Fruit fly (Drosophila melanogaster) whole organism, embryonic: ENCODE measurements around the gene Srp19.

Experiments
- Adf1 ChIP-seq: fragments of 200-800 bp; sonication (Bioruptor generic); IDR thresholded peaks from 2 replicates; pipeline ENCODE4 v1.3.6; 2022; ENCODE audit warnings: missing biosample characterization, missing genetic modification characterization
- Aef1 ChIP-seq: fragments of 200-800 bp; sonication (Bioruptor generic); IDR thresholded peaks from 3 replicates; pipeline ENCODE4 v1.3.6; 2022; ENCODE audit warnings: missing biosample characterization, missing genetic modification characterization
- Asciz ChIP-seq: fragments of 200-800 bp; sonication (Bioruptor generic); optimal IDR thresholded peaks from 2 replicates; lab custom pipeline; 2017; ENCODE audit warnings: missing biosample characterization, mild to moderate bottlenecking, missing genetic modification characterization, missing genetic modification reagents
- BtbVII ChIP-seq: fragments of 200-800 bp; sonication (Bioruptor generic); optimal IDR thresholded peaks from 3 replicates; lab custom pipeline; 2017; ENCODE audit warnings: missing biosample characterization, mild to moderate bottlenecking, missing genetic modification characterization
- CG10366 ChIP-seq: fragments of 200-800 bp; sonication (Bioruptor generic); IDR thresholded peaks from 2 replicates; pipeline ENCODE4 v1.3.6; 2022; ENCODE audit warnings: missing biosample characterization, missing genetic modification characterization
- CG12391 ChIP-seq: fragments of 200-800 bp; sonication (Bioruptor generic); optimal IDR thresholded peaks from 3 replicates; lab custom pipeline; 2018; ENCODE audit warnings: missing biosample characterization, mild to moderate bottlenecking, missing genetic modification characterization, moderate library complexity
- CG12769 ChIP-seq: fragments of 200-800 bp; sonication (Bioruptor generic); optimal IDR thresholded peaks from 2 replicates; lab custom pipeline; 2019; ENCODE audit warnings: missing biosample characterization, mild to moderate bottlenecking, missing genetic modification characterization, moderate library complexity
- CG12942 ChIP-seq: fragments of 200-800 bp; sonication (Bioruptor generic); optimal IDR thresholded peaks from 3 replicates; lab custom pipeline; 2016; ENCODE audit warnings: missing biosample characterization, missing genetic modification characterization
- CG13287 ChIP-seq: fragments of 200-800 bp; sonication (Bioruptor generic); IDR thresholded peaks from 2 replicates; pipeline ENCODE4 v1.3.6; 2022; ENCODE audit warnings: missing biosample characterization, missing genetic modification characterization; ENCODE audit not compliant: partially characterized antibody
- CG16863 ChIP-seq: fragments of 200-800 bp; sonication (Bioruptor generic); optimal IDR thresholded peaks from 3 replicates; lab custom pipeline; 2016; ENCODE audit warnings: missing biosample characterization, missing genetic modification characterization
- CG17359 ChIP-seq: fragments of 200-800 bp; sonication (Bioruptor generic); optimal IDR thresholded peaks from 3 replicates; lab custom pipeline; 2018; ENCODE audit warnings: missing biosample characterization, mild to moderate bottlenecking, missing genetic modification characterization, moderate library complexity
- CG17361 ChIP-seq: fragments of 200-800 bp; sonication (Bioruptor generic); IDR thresholded peaks from 3 replicates; pipeline ENCODE4 v1.3.6; 2022; ENCODE audit warnings: missing biosample characterization, missing genetic modification characterization
- CG17912 ChIP-seq: fragments of 200-800 bp; sonication (Bioruptor generic); optimal IDR thresholded peaks from 2 replicates; lab custom pipeline; 2018; ENCODE audit warnings: missing biosample characterization, mild to moderate bottlenecking, missing genetic modification characterization
- CG1832 ChIP-seq: fragments of 200-800 bp; sonication (Bioruptor generic); optimal IDR thresholded peaks from 2 replicates; lab custom pipeline; 2017; ENCODE audit warnings: missing biosample characterization, mild to moderate bottlenecking, missing genetic modification characterization, inconsistent platforms
- CG18599 ChIP-seq: fragments of 200-800 bp; sonication (Bioruptor generic); optimal IDR thresholded peaks from 3 replicates; lab custom pipeline; 2017; ENCODE audit warnings: missing biosample characterization, missing genetic modification characterization, mild to moderate bottlenecking, moderate library complexity, missing genetic modification reagents
- CG2199 ChIP-seq: fragments of 200-800 bp; sonication (Bioruptor generic); IDR thresholded peaks from 3 replicates; pipeline ENCODE4 v1.3.6; 2022; ENCODE audit warnings: missing biosample characterization, missing genetic modification characterization
- CG3163 ChIP-seq: fragments of 200-800 bp; sonication (Bioruptor generic); optimal IDR thresholded peaks from 3 replicates; lab custom pipeline; 2016; ENCODE audit warnings: missing biosample characterization, missing genetic modification characterization
- CG34224 ChIP-seq: fragments of 200-800 bp; sonication (Bioruptor generic); IDR thresholded peaks from 3 replicates; pipeline ENCODE4 v1.3.6; 2022; ENCODE audit warnings: missing biosample characterization, missing genetic modification characterization; ENCODE audit not compliant: partially characterized antibody
- CG4404 ChIP-seq: fragments of 200-800 bp; sonication (Bioruptor generic); IDR thresholded peaks from 2 replicates; pipeline ENCODE4 v1.3.6; 2022; ENCODE audit warnings: missing biosample characterization, missing genetic modification characterization
- CG8944 ChIP-seq: fragments of 200-800 bp; sonication (Bioruptor generic); optimal IDR thresholded peaks from 3 replicates; lab custom pipeline; 2016; ENCODE audit warnings: missing biosample characterization, missing genetic modification characterization
- CHES-1-like ChIP-seq: fragments of 200-800 bp; sonication (Bioruptor generic); optimal IDR thresholded peaks from 2 replicates; lab custom pipeline; 2016; ENCODE audit warnings: missing biosample characterization, missing genetic modification characterization
- D ChIP-seq, 2 experiments: fragments of 200-800 bp in 1 of 2; fragments of >200 bp in 1 of 2; sonication (Bioruptor generic) in 1 of 2; optimal IDR thresholded peaks; 2 replicates in 1 of 2; 3 replicates in 1 of 2; lab custom pipeline; 2017; ENCODE audit warnings: mild to moderate bottlenecking in 1 of 2, missing biosample characterization in 1 of 2, missing genetic modification characterization in 1 of 2, missing genetic modification reagents in 1 of 2
- Dbx ChIP-seq: fragments of 200-800 bp; sonication (Bioruptor generic); IDR thresholded peaks from 3 replicates; pipeline ENCODE4 v1.3.6; 2022; ENCODE audit warnings: missing biosample characterization, missing genetic modification characterization
- Drgx ChIP-seq: fragments of 200-800 bp; sonication (Bioruptor generic); IDR thresholded peaks from 2 replicates; pipeline ENCODE4 v1.3.6; 2022; ENCODE audit warnings: missing biosample characterization, missing genetic modification characterization
- Ets65A ChIP-seq: fragments of 200-800 bp; sonication (Bioruptor generic); peaks from one replicate; lab custom pipeline; 2016; ENCODE audit warnings: missing biosample characterization, missing genetic modification characterization
- HLH3B ChIP-seq: fragments of 200-800 bp; sonication (Bioruptor generic); IDR thresholded peaks from 2 replicates; pipeline ENCODE4 v1.3.6; 2022; ENCODE audit warnings: missing biosample characterization, missing genetic modification characterization
- Hmx ChIP-seq: fragments of 200-800 bp; sonication (Bioruptor generic); optimal IDR thresholded peaks from 2 replicates; lab custom pipeline; 2016; ENCODE audit warnings: missing biosample characterization, missing genetic modification characterization
- Lpt ChIP-seq: fragments of >200 bp; optimal IDR thresholded peaks from 2 replicates; lab custom pipeline; 2018; ENCODE audit warnings: missing biosample characterization, missing genetic modification characterization
- NC2α ChIP-seq: fragments of 200-800 bp; sonication (Bioruptor generic); optimal IDR thresholded peaks from 2 replicates; lab custom pipeline; 2016; ENCODE audit warnings: missing biosample characterization, missing genetic modification characterization
- NC2β ChIP-seq: fragments of 200-800 bp; sonication (Bioruptor generic); optimal IDR thresholded peaks from 2 replicates; lab custom pipeline; 2016; ENCODE audit warnings: missing biosample characterization, missing genetic modification characterization
- NK7.1 ChIP-seq: fragments of 200-800 bp; sonication (Bioruptor generic); optimal IDR thresholded peaks from 3 replicates; lab custom pipeline; 2016; ENCODE audit warnings: missing biosample characterization, missing genetic modification characterization
- Nf-YA ChIP-seq: fragments of 200-800 bp; sonication (Bioruptor generic); IDR thresholded peaks from 2 replicates; pipeline ENCODE4 v1.3.6; 2022; ENCODE audit warnings: missing biosample characterization, missing genetic modification characterization
- Ravus ChIP-seq: fragments of 200-800 bp; sonication (Bioruptor generic); IDR thresholded peaks from 2 replicates; pipeline ENCODE4 v1.3.6; 2022; ENCODE audit warnings: missing biosample characterization, missing genetic modification characterization
- Usf ChIP-seq: fragments of 200-800 bp; sonication (Bioruptor generic); optimal IDR thresholded peaks from 2 replicates; lab custom pipeline; 2017; ENCODE audit warnings: missing genotype, missing biosample characterization, missing genetic modification characterization
- Xbp1 ChIP-seq: fragments of 200-800 bp; sonication (Bioruptor generic); optimal IDR thresholded peaks from 3 replicates; lab custom pipeline; 2016; ENCODE audit warnings: missing biosample characterization, mild to moderate bottlenecking, missing genetic modification characterization
- abd-A ChIP-seq: fragments of 200-800 bp; sonication (Bioruptor generic); optimal IDR thresholded peaks from 3 replicates; lab custom pipeline; 2019; ENCODE audit warnings: missing biosample characterization, mild to moderate bottlenecking, missing genetic modification characterization, moderate library complexity
- chm ChIP-seq: fragments of 200-800 bp; sonication (Bioruptor generic); IDR thresholded peaks from 2 replicates; pipeline ENCODE4 v1.3.6; 2022; ENCODE audit warnings: missing biosample characterization, missing genetic modification characterization
- ci ChIP-seq: fragments of 200-800 bp; sonication (Bioruptor generic); IDR thresholded peaks from 3 replicates; pipeline ENCODE4 v1.3.6; 2022; ENCODE audit warnings: missing biosample characterization, missing genetic modification characterization
- dmrt11E ChIP-seq: fragments of 200-800 bp; sonication (Bioruptor generic); optimal IDR thresholded peaks from 3 replicates; lab custom pipeline; 2018; ENCODE audit warnings: missing biosample characterization, mild to moderate bottlenecking, missing genetic modification characterization, moderate library complexity
- fd102C ChIP-seq: fragments of 200-800 bp; sonication (Bioruptor generic); optimal IDR thresholded peaks from 2 replicates; lab custom pipeline; 2018; ENCODE audit warnings: missing biosample characterization, mild to moderate bottlenecking, missing genetic modification characterization, moderate library complexity
- gcm2 ChIP-seq: fragments of 200-800 bp; sonication (Bioruptor generic); optimal IDR thresholded peaks from 2 replicates; lab custom pipeline; 2016; ENCODE audit warnings: missing biosample characterization, missing genetic modification characterization
- hbn ChIP-seq: fragments of 200-800 bp; sonication (Bioruptor generic); IDR thresholded peaks from 2 replicates; pipeline ENCODE4 v1.3.6; 2022; ENCODE audit warnings: missing biosample characterization, missing genetic modification characterization; ENCODE audit not compliant: partially characterized antibody
- knrl ChIP-seq: fragments of 200-800 bp; sonication (Bioruptor generic); IDR thresholded peaks from 3 replicates; pipeline ENCODE4 v1.3.6; 2022; ENCODE audit warnings: missing biosample characterization, missing genetic modification characterization; ENCODE audit not compliant: partially characterized antibody
- lilli ChIP-seq: fragments of 200-800 bp; sonication (Bioruptor generic); optimal IDR thresholded peaks from 3 replicates; lab custom pipeline; 2016; ENCODE audit warnings: missing biosample characterization, missing genetic modification characterization
- mld ChIP-seq: fragments of 200-800 bp; sonication (Bioruptor generic); IDR thresholded peaks from 3 replicates; pipeline ENCODE4 v1.3.6; 2022; ENCODE audit warnings: missing biosample characterization, missing genetic modification characterization; ENCODE audit not compliant: partially characterized antibody
- nerfin-2 ChIP-seq: fragments of 200-800 bp; sonication (Bioruptor generic); IDR thresholded peaks from 2 replicates; pipeline ENCODE4 v1.3.6; 2022; ENCODE audit warnings: missing biosample characterization, missing genetic modification characterization; ENCODE audit not compliant: partially characterized antibody
- shn ChIP-seq: fragments of 200-800 bp; sonication (Bioruptor generic); optimal IDR thresholded peaks from 3 replicates; lab custom pipeline; 2016; ENCODE audit warnings: missing biosample characterization, missing genetic modification characterization
- sob ChIP-seq: fragments of 200-800 bp; sonication (Bioruptor generic); IDR thresholded peaks from 2 replicates; pipeline ENCODE4 v1.3.6; 2022; ENCODE audit warnings: missing biosample characterization, missing genetic modification characterization

The Srp19 gene

DNA sequence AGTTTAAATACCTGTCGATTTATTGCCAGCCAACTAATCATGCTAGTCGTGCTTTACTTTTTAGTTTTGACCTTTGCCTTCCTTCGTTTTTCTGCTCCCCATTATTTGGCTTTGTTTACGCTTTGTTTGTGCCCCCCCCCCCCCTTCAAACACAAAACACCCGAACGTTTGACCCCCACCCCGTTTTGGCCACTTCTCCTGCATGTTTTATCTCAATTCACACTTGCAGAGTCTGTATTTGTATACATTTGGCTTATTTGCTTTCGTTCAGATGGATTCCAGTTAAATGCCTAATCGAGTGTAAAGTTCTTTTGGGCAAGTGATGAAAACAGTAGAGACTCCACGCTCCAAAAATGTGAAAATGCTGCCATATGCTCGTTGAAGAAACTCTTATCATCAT is 1.5 kb upstream of the Srp19 start (continued):
- 0 out of 2 replicates have a peak, but pooled peaks have one; percentile 15 for TF ChIP-seq sob
- TF ChIP-seq CG10366 (GFP tag; lab: Robert Waterston, UW) = no peak
- peak; percentile 24 for TF ChIP-seq BtbVII (GFP tag; lab: Kevin White, UChicago)

DNA sequence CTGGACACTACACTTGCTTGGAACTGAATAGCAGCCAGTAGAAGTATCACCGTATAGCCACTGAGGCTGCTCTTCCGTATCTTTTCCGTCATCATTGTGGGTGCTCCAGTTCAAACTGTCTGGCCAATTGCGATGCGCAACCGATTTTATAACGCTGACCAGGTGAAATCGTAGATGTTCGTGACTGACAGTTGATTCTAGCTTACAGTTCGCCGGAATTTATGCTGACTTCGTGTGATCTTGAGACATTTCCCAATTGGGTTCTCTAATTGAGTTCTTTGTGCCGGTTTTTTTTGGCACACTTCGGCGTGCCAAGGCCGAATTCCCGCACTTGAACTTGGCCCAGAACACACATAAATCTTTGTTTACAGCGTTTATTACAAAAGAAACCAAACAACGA is 883 bp downstream of the Srp19 start, which contains the start of gene CG14834:
Gene CG14834, minus strand, starts transcription at position 173 of the 400 bp plus-strand sequence.
- TF ChIP-seq CG12391 (tag; lab: Kevin White, UChicago) = no peak
- no peak for TF ChIP-seq CG17912 (GFP tag; lab: Kevin White, UChicago)
- no peak for TF ChIP-seq nerfin-2 (GFP tag; lab: Robert Waterston, UW)
- no peak for TF ChIP-seq NC2β
- no peak for TF ChIP-seq CG4404 (GFP tag; lab: Robert Waterston, UW)
- TF ChIP-seq gcm2 (GFP tag; lab: Kevin White, UChicago) = no peak
- TF ChIP-seq Ets65A (GFP tag; lab: Kevin White, UChicago) = no peak
- no peak for TF ChIP-seq hbn (GFP tag; lab: Robert Waterston, UW)
- no peak for TF ChIP-seq CG17359 (tag; lab: Kevin White, UChicago)
- no peak for TF ChIP-seq Usf (GFP tag; lab: Kevin White, UChicago)
- no peak for TF ChIP-seq Drgx (GFP tag; lab: Robert Waterston, UW)
- TF ChIP-seq Adf1 (GFP tag; lab: Robert Waterston, UW) = no peak
- TF ChIP-seq Xbp1 (GFP tag; lab: Kevin White, UChicago) = no peak
- no peak for TF ChIP-seq CG16863 (GFP tag; lab: Kevin White, UChicago)
- no peak for TF ChIP-seq Ravus (GFP tag; lab: Robert Waterston, UW)
- no peak for TF ChIP-seq mld
- TF ChIP-seq Dbx (GFP tag; lab: Robert Waterston, UW) = no peak

DNA sequence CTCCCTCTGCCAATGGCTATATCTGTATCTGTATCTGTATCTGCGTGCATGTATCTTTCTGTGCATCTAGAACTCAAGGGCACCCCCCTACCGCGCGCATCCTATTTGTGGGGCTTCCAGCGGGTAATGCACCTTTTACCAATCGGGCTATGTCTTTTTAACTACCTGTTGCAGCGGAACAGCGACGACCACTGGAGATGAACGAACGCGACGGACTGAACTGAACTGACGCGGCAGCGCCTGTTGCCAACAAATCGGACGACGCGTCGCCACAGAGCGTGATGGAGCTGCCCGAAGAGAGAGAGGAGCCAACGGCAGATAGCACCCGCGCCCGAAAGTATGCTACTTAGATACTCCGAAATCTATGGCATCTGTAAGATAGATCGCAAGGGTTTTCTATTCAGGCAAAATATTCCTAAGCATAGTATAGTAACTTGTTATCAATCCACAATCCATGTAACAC is 2.8 kb downstream of the Srp19 start, which contains the start of gene Cln7:
Gene Cln7, minus strand, starts transcription at position 219 of the 463 bp plus-strand sequence.
- TF ChIP-seq CG1832 (GFP tag; lab: Kevin White, UChicago) (peak; percentile 22), CG12769 (tag; lab: Kevin White, UChicago) (no peak), Lpt (GFP tag; lab: Kevin White, UChicago) (no peak), Asciz (GFP tag; lab: Kevin White, UChicago) (no peak), chm (GFP tag; lab: Robert Waterston, UW) (peak; percentile 79), dmrt11E (tag; lab: Kevin White, UChicago) (no peak), NC2α (no peak), CG34224 (GFP tag; lab: Robert Waterston, UW) (no peak), shn (GFP tag; lab: Kevin White, UChicago) (no peak), CG3163 (GFP tag; lab: Kevin White, UChicago) (peak; percentile 59), CG8944 (GFP tag; lab: Kevin White, UChicago) (no peak), CHES-1-like (GFP tag; lab: Kevin White, UChicago) (peak; percentile 38), CG2199 (GFP tag; lab: Robert Waterston, UW) (peak; percentile 84; the same call in 2 of the 3 replicates), HLH3B (GFP tag; lab: Robert Waterston, UW) (peak; percentile 49; the same call in 1 of the 2 replicates), CG12942 (GFP tag; lab: Kevin White, UChicago) (no peak), Nf-YA (GFP tag; lab: Robert Waterston, UW) (no peak; the same call in 1 of the 2 replicates), D (optimal IDR thresholded peaks at IDR 0.05; lab: Kevin White, UChicago) (no peak), D (GFP tag; optimal IDR thresholded peaks at IDR 0.05; lab: Kevin White, UChicago) (no peak), CG13287 (GFP tag; lab: Robert Waterston, UW) (0 out of 2 replicates have a peak, but pooled peaks have one; percentile 42), CG18599 (GFP tag; lab: Kevin White, UChicago) (peak; percentile 31), ci (GFP tag; lab: Robert Waterston, UW) (peak; percentile 81), CG17361 (GFP tag; lab: Robert Waterston, UW) (no peak), NK7.1 (no peak), Hmx (GFP tag; lab: Kevin White, UChicago) (no peak), Aef1 (GFP tag; lab: Robert Waterston, UW) (no peak), abd-A (tag; lab: Kevin White, UChicago) (no peak), knrl (GFP tag; lab: Robert Waterston, UW) (0 out of 3 replicates have a peak, but pooled peaks have one; percentile 27), fd102C (GFP tag; lab: Kevin White, UChicago) (no peak), lilli (no peak)
